Worm (Caenorhabditis elegans) whole organism, late embryonic: ENCODE data around the gene ptr-4.

ENCODE experiments used
- C08G9.2 ChIP-seq: sonication (generic microtip); optimal IDR thresholded peaks from 2 replicates; lab custom pipeline; 2016; ENCODE audit warnings: mild to moderate bottlenecking, missing genetic modification characterization, moderate library complexity, missing compliant biosample characterization
- F13H6.1 ChIP-seq: sonication (generic microtip); optimal IDR thresholded peaks from 2 replicates; lab custom pipeline; 2016; ENCODE audit warnings: missing genetic modification characterization, missing compliant biosample characterization
- K02D7.2 ChIP-seq: sonication (generic microtip); optimal IDR thresholded peaks from 2 replicates; lab custom pipeline; 2017; ENCODE audit warnings: mild to moderate bottlenecking, missing genetic modification characterization, missing compliant biosample characterization
- K09A11.1 ChIP-seq: sonication (generic microtip); optimal IDR thresholded peaks from 2 replicates; lab custom pipeline; 2017; ENCODE audit warnings: antibody characterized with exemption, mild to moderate bottlenecking, missing genetic modification characterization, missing compliant biosample characterization; ENCODE audit not compliant: insufficient read depth
- T23F11.4 ChIP-seq: fragments of 200-800 bp; sonication (Bioruptor generic); optimal IDR thresholded peaks from 2 replicates; lab custom pipeline; 2018; ENCODE audit warnings: mild to moderate bottlenecking, missing genetic modification characterization, missing compliant biosample characterization
- Y22D7AL.16 ChIP-seq: sonication (generic microtip); optimal IDR thresholded peaks from 2 replicates; lab custom pipeline; 2016; ENCODE audit warnings: missing genetic modification characterization, missing compliant biosample characterization
- ahr-1 ChIP-seq: sonication (generic microtip); optimal IDR thresholded peaks from 2 replicates; lab custom pipeline; 2016; ENCODE audit warnings: missing genetic modification characterization, missing compliant biosample characterization
- ama-1 ChIP-seq: fragments of 150-350 bp; optimal IDR thresholded peaks from 2 replicates; lab custom pipeline; 2014
- ceh-14 ChIP-seq: sonication (generic microtip); optimal IDR thresholded peaks from 2 replicates; lab custom pipeline; 2016; ENCODE audit warnings: missing genotype, missing genetic modification characterization, missing compliant biosample characterization
- ceh-18 ChIP-seq: sonication (generic microtip); optimal IDR thresholded peaks from 2 replicates; lab custom pipeline; 2016; ENCODE audit warnings: missing genetic modification characterization, missing compliant biosample characterization
- ceh-19 ChIP-seq: fragments of 200-800 bp; sonication (Bioruptor generic); optimal IDR thresholded peaks from 2 replicates; lab custom pipeline; 2018; ENCODE audit warnings: mild to moderate bottlenecking, missing genetic modification characterization, missing compliant biosample characterization
- ceh-22 ChIP-seq: sonication (generic microtip); optimal IDR thresholded peaks from 2 replicates; lab custom pipeline; 2017; ENCODE audit warnings: missing biosample characterization, missing genetic modification characterization
- ceh-24 ChIP-seq: sonication (generic microtip); optimal IDR thresholded peaks from 2 replicates; lab custom pipeline; 2016; ENCODE audit warnings: mild to moderate bottlenecking, missing genetic modification characterization, missing compliant biosample characterization
- ceh-31 ChIP-seq: sonication (generic microtip); optimal IDR thresholded peaks from 2 replicates; lab custom pipeline; 2016; ENCODE audit warnings: missing genetic modification characterization, missing compliant biosample characterization
- ceh-34 ChIP-seq: sonication (generic microtip); optimal IDR thresholded peaks from 2 replicates; lab custom pipeline; 2016; ENCODE audit warnings: mild to moderate bottlenecking, missing genetic modification characterization, missing compliant biosample characterization
- ceh-45 ChIP-seq: fragments of 200-800 bp; sonication (Bioruptor generic); IDR thresholded peaks from 2 replicates; pipeline ENCODE4 v1.3.6; 2022; ENCODE audit warnings: missing genetic modification reagents, missing genetic modification characterization, missing compliant biosample characterization
- ceh-48 ChIP-seq: sonication (generic microtip); optimal IDR thresholded peaks from 2 replicates; lab custom pipeline; 2016; ENCODE audit warnings: missing genetic modification characterization, inconsistent platforms, missing compliant biosample characterization
- ceh-6 ChIP-seq: fragments of 200-800 bp; sonication (Bioruptor generic); optimal IDR thresholded peaks from 2 replicates; lab custom pipeline; 2018; ENCODE audit warnings: mild to moderate bottlenecking, missing genetic modification characterization, missing compliant biosample characterization
- ceh-9 ChIP-seq: sonication (generic microtip); optimal IDR thresholded peaks from 2 replicates; lab custom pipeline; 2016; ENCODE audit warnings: mild to moderate bottlenecking, missing genetic modification characterization, inconsistent platforms, missing compliant biosample characterization
- dve-1 ChIP-seq: sonication (generic microtip); optimal IDR thresholded peaks from 2 replicates; lab custom pipeline; 2017; ENCODE audit warnings: antibody characterized with exemption, mild to moderate bottlenecking, missing genetic modification characterization, missing compliant biosample characterization
- elt-2 ChIP-seq: sonication (generic microtip); optimal IDR thresholded peaks from 2 replicates; lab custom pipeline; 2016; ENCODE audit warnings: missing genetic modification reagents, missing genetic modification characterization, missing compliant biosample characterization
- ets-4 ChIP-seq: sonication (generic microtip); optimal IDR thresholded peaks from 2 replicates; lab custom pipeline; 2016; ENCODE audit warnings: missing genetic modification characterization, missing compliant biosample characterization
- eyg-1 ChIP-seq: sonication (generic microtip); optimal IDR thresholded peaks from 2 replicates; lab custom pipeline; 2016; ENCODE audit warnings: missing genotype, missing genetic modification characterization, missing compliant biosample characterization
- fax-1 ChIP-seq: sonication (generic microtip); optimal IDR thresholded peaks from 2 replicates; lab custom pipeline; 2016; ENCODE audit warnings: missing genotype, missing genetic modification characterization, missing compliant biosample characterization
- fkh-10 ChIP-seq: fragments of 150-350 bp; optimal IDR thresholded peaks from 2 replicates; lab custom pipeline; 2014; ENCODE audit warnings: missing biosample characterization, missing genetic modification reagents, missing genetic modification characterization
- hlh-13 ChIP-seq: fragments of 200-800 bp; sonication (Bioruptor generic); optimal IDR thresholded peaks from 2 replicates; lab custom pipeline; 2018; ENCODE audit warnings: mild to moderate bottlenecking, missing genetic modification characterization, missing compliant biosample characterization
- hlh-15 ChIP-seq: sonication (generic microtip); optimal IDR thresholded peaks from 2 replicates; lab custom pipeline; 2016; ENCODE audit warnings: missing genetic modification characterization, missing compliant biosample characterization
- hlh-30 ChIP-seq: sonication (generic microtip); optimal IDR thresholded peaks from 2 replicates; lab custom pipeline; 2017; ENCODE audit warnings: antibody characterized with exemption, missing genetic modification characterization, missing compliant biosample characterization; ENCODE audit not compliant: insufficient read depth
- hlh-8 ChIP-seq: sonication (generic microtip); optimal IDR thresholded peaks from 2 replicates; lab custom pipeline; 2016; ENCODE audit warnings: missing genotype, missing genetic modification characterization, missing compliant biosample characterization
- lim-6 ChIP-seq: sonication (generic microtip); optimal IDR thresholded peaks from 2 replicates; lab custom pipeline; 2016; ENCODE audit warnings: missing genetic modification characterization, missing compliant biosample characterization
- nfya-1 ChIP-seq: sonication (generic microtip); optimal IDR thresholded peaks from 2 replicates; lab custom pipeline; 2017; ENCODE audit warnings: missing genetic modification characterization, mild to moderate bottlenecking, missing compliant biosample characterization, antibody characterized with exemption, moderate library complexity
- nhr-11 ChIP-seq: fragments of 150-350 bp; optimal IDR thresholded peaks from 2 replicates; lab custom pipeline; 2014; ENCODE audit warnings: missing biosample characterization, missing genetic modification characterization
- nhr-232 ChIP-seq: sonication (generic microtip); optimal IDR thresholded peaks from 2 replicates; lab custom pipeline; 2016; ENCODE audit warnings: missing genetic modification characterization, missing compliant biosample characterization
- npax-4 ChIP-seq: sonication (generic microtip); optimal IDR thresholded peaks from 2 replicates; lab custom pipeline; 2016; ENCODE audit warnings: missing genetic modification characterization, missing compliant biosample characterization
- pag-3 ChIP-seq: sonication (generic microtip); optimal IDR thresholded peaks from 2 replicates; lab custom pipeline; 2016; ENCODE audit warnings: missing compliant biosample characterization, missing genetic modification characterization, borderline replicate concordance
- pat-9 ChIP-seq: fragments of 200-800 bp; sonication (Bioruptor generic); optimal IDR thresholded peaks from 2 replicates; lab custom pipeline; 2018; ENCODE audit warnings: mild to moderate bottlenecking, missing genetic modification characterization, moderate library complexity, missing compliant biosample characterization
- pha-2 ChIP-seq: sonication (generic microtip); optimal IDR thresholded peaks from 2 replicates; lab custom pipeline; 2017; ENCODE audit warnings: mild to moderate bottlenecking, missing genetic modification characterization, missing compliant biosample characterization
- pha-4 ChIP-seq: fragments of 150-350 bp; optimal IDR thresholded peaks from 2 replicates; lab custom pipeline; 2018; ENCODE audit warnings: missing biosample characterization, missing genetic modification reagents, missing genetic modification characterization
- rnt-1 ChIP-seq: sonication (generic microtip); optimal IDR thresholded peaks from 2 replicates; lab custom pipeline; 2016; ENCODE audit warnings: missing genetic modification characterization, missing compliant biosample characterization
- sdc-2 ChIP-seq: sonication (generic microtip); optimal IDR thresholded peaks from 2 replicates; lab custom pipeline; 2016; ENCODE audit warnings: missing genotype, missing genetic modification characterization, missing compliant biosample characterization
- sox-2 ChIP-seq: fragments of 200-800 bp; sonication (Bioruptor generic); IDR thresholded peaks from 2 replicates; pipeline ENCODE4 v1.3.6; 2022; ENCODE audit warnings: missing genetic modification reagents, missing genetic modification characterization, missing compliant biosample characterization
- tbx-2 ChIP-seq: sonication (generic microtip); optimal IDR thresholded peaks from 2 replicates; lab custom pipeline; 2016; ENCODE audit warnings: missing genetic modification characterization, missing compliant biosample characterization
- tbx-7 ChIP-seq: sonication (generic microtip); optimal IDR thresholded peaks from 2 replicates; lab custom pipeline; 2016; ENCODE audit warnings: missing genotype, missing genetic modification characterization, missing compliant biosample characterization
- unc-42 ChIP-seq: sonication (generic microtip); optimal IDR thresholded peaks from 2 replicates; lab custom pipeline; 2016; ENCODE audit warnings: missing genotype, missing genetic modification characterization, missing compliant biosample characterization
- unc-55 ChIP-seq: sonication (generic microtip); optimal IDR thresholded peaks from 2 replicates; lab custom pipeline; 2017; ENCODE audit warnings: missing biosample characterization, missing genetic modification reagents, missing genetic modification characterization
- zip-5 ChIP-seq: sonication (generic microtip); optimal IDR thresholded peaks from 2 replicates; lab custom pipeline; 2016; ENCODE audit warnings: missing genetic modification characterization, missing compliant biosample characterization
- ztf-16 ChIP-seq: sonication (generic microtip); optimal IDR thresholded peaks from 2 replicates; lab custom pipeline; 2017; ENCODE audit warnings: missing genetic modification characterization, missing compliant biosample characterization

Gene ptr-4

ce11 chrX:6097551-6097950 is 31.8 kb upstream of the ptr-4 start, which contains the start of gene C15H9.4 (continued):
- TF ChIP-seq tbx-2 (tag; lab: Kevin White, UChicago) (peak; percentile 53), hlh-15 (tag; lab: Kevin White, UChicago) (no peak), F13H6.1 (tag; lab: Kevin White, UChicago) (no peak), ceh-48 (tag; lab: Kevin White, UChicago) (peak; percentile 14), nhr-232 (tag; lab: Kevin White, UChicago) (no peak), pat-9 (tag; lab: Kevin White, UChicago) (no peak), fax-1 (tag; lab: Kevin White, UChicago) (no peak), sox-2 (peak; percentile 76), fkh-10 (GFP tag; lab: Kevin White, UChicago) (no peak), hlh-30 (tag; lab: Kevin White, UChicago) (no peak), ceh-31 (tag; lab: Kevin White, UChicago) (peak; percentile 57), unc-55 (GFP tag; lab: Kevin White, UChicago) (peak; percentile 31), Y22D7AL.16 (tag; lab: Kevin White, UChicago) (no peak), elt-2 (no peak), ceh-6 (no peak), ceh-24 (tag; lab: Kevin White, UChicago) (no peak), ztf-16 (tag; lab: Kevin White, UChicago) (no peak), npax-4 (tag; lab: Kevin White, UChicago) (no peak), ceh-34 (tag; lab: Kevin White, UChicago) (no peak), pha-2 (tag; lab: Kevin White, UChicago) (peak; percentile 71), ceh-18 (tag; lab: Kevin White, UChicago) (no peak), ceh-14 (tag; lab: Kevin White, UChicago) (peak; percentile 40), ceh-22 (tag; lab: Kevin White, UChicago) (no peak), pag-3 (tag; lab: Kevin White, UChicago) (no peak), hlh-8 (no peak), tbx-7 (tag; lab: Kevin White, UChicago) (no peak), ceh-19 (GFP tag; lab: Kevin White, UChicago) (peak; percentile 6), pha-4 (no peak), eyg-1 (tag; lab: Kevin White, UChicago) (no peak), dve-1 (tag; lab: Kevin White, UChicago) (no peak), T23F11.4 (GFP tag; lab: Kevin White, UChicago) (no peak), nhr-11 (tag; lab: Kevin White, UChicago) (no peak)
- TF ChIP-seq, all 69 proteins: peak for 13

ce11 chrX:6093046-6093445 is 27.3 kb upstream of the ptr-4 start, which contains the start of gene C15H9.5:
TSS of gene C15H9.5 (plus strand) at chrX:6093300.
- TF ChIP-seq ceh-9 (no peak), nfya-1 (peak; percentile 43), pag-3 (tag; lab: Kevin White, UChicago) (no peak), unc-55 (GFP tag; lab: Kevin White, UChicago) (no peak), nhr-232 (tag; lab: Kevin White, UChicago) (no peak), pat-9 (tag; lab: Kevin White, UChicago) (no peak), pha-2 (tag; lab: Kevin White, UChicago) (no peak)

ce11 chrX:6092533-6092932 is 26.7 kb upstream of the ptr-4 start:
- no peak for TF ChIP-seq ahr-1
- TF ChIP-seq rnt-1 (tag; lab: Kevin White, UChicago) = peak; percentile 13

ce11 chrX:6091967-6092366 is 26.2 kb upstream of the ptr-4 start, which contains the start of gene hsp-3:
TSS of gene hsp-3 (minus strand) at chrX:6092124.
- TF ChIP-seq zip-5 (tag; lab: Kevin White, UChicago) (no peak), ceh-48 (tag; lab: Kevin White, UChicago) (no peak), ets-4 (peak; percentile 84), ceh-34 (tag; lab: Kevin White, UChicago) (peak; percentile 95), pat-9 (tag; lab: Kevin White, UChicago) (peak; percentile 52), ceh-45 (GFP tag; lab: Robert Waterston, UW) (no peak), hlh-8 (peak; percentile 54), hlh-13 (no peak), K02D7.2 (tag; lab: Kevin White, UChicago) (no peak), sdc-2 (tag; lab: Kevin White, UChicago) (peak; percentile 86), C08G9.2 (peak; percentile 28), Y22D7AL.16 (tag; lab: Kevin White, UChicago) (no peak), ceh-31 (tag; lab: Kevin White, UChicago) (peak; percentile 90), lim-6 (tag; lab: Kevin White, UChicago) (peak; percentile 40), ama-1 (lab: Kevin White, UChicago) (no peak), K09A11.1 (tag; lab: Kevin White, UChicago) (peak; percentile 37), unc-42 (tag; lab: Kevin White, UChicago) (peak; percentile 79), fax-1 (tag; lab: Kevin White, UChicago) (peak; percentile 54)
